Worm (Caenorhabditis elegans) whole organism, midembryonic: Measurements from ENCODE around the gene ZK121.2.

ENCODE experiments used
- T22C8.4 ChIP-seq: fragments of 200-800 bp; sonication (Bioruptor generic); IDR thresholded peaks from 2 replicates; pipeline ENCODE4 v1.3.6; 2022; ENCODE audit warnings: missing genetic modification characterization, missing compliant biosample characterization
- cog-1 ChIP-seq: sonication (generic microtip); optimal IDR thresholded peaks from 2 replicates; lab custom pipeline; 2016; ENCODE audit warnings: missing genetic modification characterization, missing compliant biosample characterization
- flt-1 ChIP-seq: fragments of 200-800 bp; sonication (Bioruptor generic); IDR thresholded peaks from 2 replicates; pipeline ENCODE4 v1.3.6; 2022; ENCODE audit warnings: missing genetic modification characterization, missing compliant biosample characterization
- klf-2 ChIP-seq: fragments of 200-800 bp; sonication (Bioruptor generic); conservative IDR thresholded peaks from 2 replicates; pipeline ENCODE4 v1.3.6; 2022; ENCODE audit warnings: missing genetic modification reagents, missing genetic modification characterization, missing compliant biosample characterization
- med-1 ChIP-seq: sonication (generic microtip); optimal IDR thresholded peaks from 2 replicates; lab custom pipeline; 2017; ENCODE audit warnings: missing genetic modification characterization, mild to moderate bottlenecking, missing compliant biosample characterization, antibody characterized with exemption, missing genetic modification reagents; ENCODE audit not compliant: insufficient read depth
- ref-1 ChIP-seq: fragments of 200-800 bp; sonication (Bioruptor generic); conservative IDR thresholded peaks from 2 replicates; pipeline ENCODE4 v1.3.6; 2022; ENCODE audit warnings: missing genetic modification reagents, missing genetic modification characterization, missing compliant biosample characterization
- tab-1 ChIP-seq: fragments of 200-800 bp; sonication (Bioruptor generic); IDR thresholded peaks from 2 replicates; pipeline ENCODE4 v1.3.6; 2022; ENCODE audit warnings: missing genetic modification characterization, missing compliant biosample characterization
- ztf-23 ChIP-seq: fragments of 200-800 bp; sonication (Bioruptor generic); IDR thresholded peaks from 2 replicates; pipeline ENCODE4 v1.3.6; 2022; ENCODE audit warnings: missing genetic modification reagents, missing genetic modification characterization, missing compliant biosample characterization
- ztf-29 ChIP-seq: fragments of 200-800 bp; sonication (Bioruptor generic); IDR thresholded peaks from 2 replicates; pipeline ENCODE4 v1.3.6; 2022; ENCODE audit warnings: missing genetic modification reagents, missing genetic modification characterization, missing compliant biosample characterization

The ZK121.2 gene

DNA sequence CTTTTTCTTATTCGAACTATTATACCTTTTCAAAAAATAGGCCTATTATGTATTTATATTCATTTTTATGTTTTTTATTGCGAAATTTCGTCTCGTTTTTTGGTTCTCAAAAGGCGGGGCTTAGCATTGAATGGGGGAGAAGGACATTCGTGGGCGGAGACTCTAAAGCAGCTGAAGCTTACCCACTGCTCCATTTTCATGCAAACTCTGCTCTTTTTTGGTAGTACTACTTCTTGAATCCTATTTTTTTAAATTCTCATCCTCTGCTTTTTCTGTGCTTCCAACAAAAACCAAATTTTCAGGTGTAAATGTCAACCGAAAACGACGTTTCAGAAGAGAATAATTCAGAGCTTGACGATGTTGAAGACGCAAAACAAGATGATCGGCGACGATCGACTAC is at the start of gene ZK121.2:
ZK121.2 (plus strand) TSS at position 301 of the 400 bp plus-strand sequence.
- TF ChIP-seq ref-1 (GFP tag; lab: Robert Waterston, UW) (no peak), med-1 (GFP tag; lab: Kevin White, UChicago) (no peak), klf-2 (GFP tag; lab: Robert Waterston, UW) (no peak)

DNA sequence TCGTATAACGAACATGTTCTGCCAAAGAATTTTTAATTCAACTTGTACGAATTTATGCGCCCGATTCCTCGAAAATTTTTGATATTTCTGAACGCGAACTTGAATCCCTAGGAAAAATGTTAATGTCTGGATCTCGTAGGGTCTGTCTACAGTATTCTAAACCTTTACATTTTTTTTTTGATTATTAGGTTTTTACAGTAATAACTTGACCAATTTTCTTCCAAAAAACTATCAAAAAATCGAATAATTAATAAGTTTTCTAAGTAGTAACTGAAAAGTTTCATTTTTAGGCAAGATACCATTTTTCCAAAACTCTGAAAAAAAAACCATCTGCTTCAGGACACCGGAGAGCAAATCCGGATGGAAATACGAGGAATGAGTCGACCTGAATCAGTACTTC is 47.2 kb upstream of the ZK121.2 start:
- TF ChIP-seq ztf-29 (no peak), tab-1 (GFP tag; lab: Robert Waterston, UW) (no peak), klf-2 (GFP tag; lab: Robert Waterston, UW) (no peak), ztf-23 (no peak), cog-1 (tag; lab: Kevin White, UChicago) (no peak), med-1 (GFP tag; lab: Kevin White, UChicago) (no peak), flt-1 (GFP tag; lab: Robert Waterston, UW) (no peak), T22C8.4 (GFP tag; lab: Robert Waterston, UW) (no peak), ref-1 (GFP tag; lab: Robert Waterston, UW) (no peak)

DNA sequence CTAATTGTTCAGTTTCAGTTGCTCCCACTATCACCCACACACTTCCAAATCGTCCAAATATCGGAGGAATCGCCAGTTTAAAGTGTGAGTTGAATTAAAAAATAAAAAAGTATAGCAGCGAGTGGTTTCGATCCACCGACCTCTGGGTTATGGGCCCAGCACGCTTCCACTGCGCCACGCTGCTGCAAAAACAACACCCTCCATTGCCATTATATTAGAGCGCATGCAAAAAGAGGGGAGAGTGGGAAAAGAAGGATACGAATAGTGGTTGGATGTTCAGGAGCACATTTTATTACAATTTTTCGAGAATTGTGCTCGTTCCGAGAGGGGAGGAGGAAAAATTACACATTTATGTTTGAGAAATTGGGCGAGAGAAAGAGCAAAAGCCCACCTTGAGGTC is 46.6 kb upstream of the ZK121.2 start:
- peak; percentile 71 for TF ChIP-seq med-1 (GFP tag; lab: Kevin White, UChicago)
- TF ChIP-seq T22C8.4 (GFP tag; lab: Robert Waterston, UW): peak; percentile 94
- peak; percentile 95 for TF ChIP-seq tab-1 (GFP tag; lab: Robert Waterston, UW)
- TF ChIP-seq ztf-23: peak; percentile 95
- peak; percentile 88 for TF ChIP-seq ref-1 (GFP tag; lab: Robert Waterston, UW)
- peak; percentile 96 for TF ChIP-seq flt-1 (GFP tag; lab: Robert Waterston, UW)
- peak; percentile 78 for TF ChIP-seq cog-1 (tag; lab: Kevin White, UChicago)
- peak; percentile 95 for TF ChIP-seq ztf-29
- peak; percentile 92 for TF ChIP-seq klf-2 (GFP tag; lab: Robert Waterston, UW)

DNA sequence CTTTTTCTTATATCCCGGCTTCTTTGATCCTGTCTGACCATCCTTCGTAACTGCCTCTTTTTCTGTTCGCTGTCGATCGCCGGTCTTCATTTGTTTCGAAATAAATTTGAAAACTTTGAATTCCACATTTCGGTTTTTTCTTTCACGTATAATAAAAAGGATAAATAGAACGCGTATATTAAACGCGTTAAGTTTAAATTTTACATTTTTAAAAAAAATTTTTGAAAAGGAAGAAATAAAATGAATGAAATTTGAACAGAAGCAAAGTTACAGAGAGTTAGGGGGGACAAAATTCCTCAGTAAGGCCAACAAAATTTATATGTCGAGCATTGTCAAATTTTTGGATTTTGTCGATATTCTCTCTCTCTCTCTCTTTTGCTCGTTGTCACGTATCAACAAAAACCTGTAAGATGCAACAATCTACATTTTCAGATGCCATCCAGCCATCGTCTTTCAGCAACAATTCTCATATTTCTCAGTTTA is 39.7 kb upstream of the ZK121.2 start, which contains the start of the genes T15B12.2 and F52C9.5:
T15B12.2 (minus strand) TSS at position 101 of the 483 bp plus-strand sequence.
F52C9.5 (plus strand) TSS at position 433 of the 483 bp plus-strand sequence.
- TF ChIP-seq cog-1 (tag; lab: Kevin White, UChicago): no peak
- TF ChIP-seq klf-2 (GFP tag; lab: Robert Waterston, UW): no peak
- no peak for TF ChIP-seq tab-1 (GFP tag; lab: Robert Waterston, UW)
- TF ChIP-seq flt-1 (GFP tag; lab: Robert Waterston, UW): no peak
- TF ChIP-seq ztf-29: no peak
- TF ChIP-seq ztf-23: no peak
- no peak for TF ChIP-seq ref-1 (GFP tag; lab: Robert Waterston, UW)
- TF ChIP-seq T22C8.4 (GFP tag; lab: Robert Waterston, UW): no peak

DNA sequence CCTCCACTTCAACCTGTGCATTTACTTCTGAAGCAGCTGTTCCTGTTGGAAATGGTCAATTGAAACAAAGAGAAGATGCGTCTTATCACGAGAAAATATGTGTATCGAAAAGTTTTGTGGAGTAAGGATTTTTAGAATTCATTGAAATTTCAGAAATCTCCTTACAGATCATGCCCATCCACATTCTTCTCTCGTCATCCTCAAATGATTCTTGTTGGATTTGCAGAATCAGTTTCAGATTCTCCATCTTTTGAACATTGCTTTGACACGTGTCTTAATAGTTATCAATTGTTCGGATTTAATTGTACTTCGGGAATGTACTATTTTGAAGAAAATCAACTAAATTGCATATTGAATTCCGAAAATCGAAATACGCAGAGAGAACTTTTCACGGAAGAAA is 37.4 kb upstream of the ZK121.2 start:
- TF ChIP-seq T22C8.4 (GFP tag; lab: Robert Waterston, UW) (no peak), tab-1 (GFP tag; lab: Robert Waterston, UW) (no peak), ztf-29 (no peak), med-1 (GFP tag; lab: Kevin White, UChicago) (no peak), ref-1 (GFP tag; lab: Robert Waterston, UW) (no peak), flt-1 (GFP tag; lab: Robert Waterston, UW) (no peak), ztf-23 (no peak), cog-1 (tag; lab: Kevin White, UChicago) (no peak), klf-2 (GFP tag; lab: Robert Waterston, UW) (no peak)

DNA sequence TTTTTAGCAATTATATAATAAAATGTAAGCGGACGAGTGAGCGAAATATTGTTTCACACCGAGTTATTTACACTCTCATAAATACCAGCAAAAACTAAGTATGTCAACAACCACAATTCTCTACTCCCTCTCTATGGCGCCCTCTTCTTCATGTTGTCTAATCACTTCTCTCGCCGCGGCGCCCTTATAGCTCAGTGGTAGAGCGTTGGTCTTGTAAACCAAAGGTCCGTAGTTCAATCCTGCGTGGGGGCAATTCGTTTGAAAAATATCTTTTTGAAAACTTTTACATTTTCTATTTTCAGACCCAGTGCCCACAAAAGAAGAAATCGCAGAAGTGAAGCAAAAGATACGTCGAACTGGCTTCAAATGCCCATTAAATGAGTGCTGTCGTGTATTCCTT is 35.8 kb upstream of the ZK121.2 start:
- TF ChIP-seq med-1 (GFP tag; lab: Kevin White, UChicago): no peak
- TF ChIP-seq ref-1 (GFP tag; lab: Robert Waterston, UW): peak; percentile 67
- TF ChIP-seq ztf-23: peak; percentile 92
- peak; percentile 85 for TF ChIP-seq tab-1 (GFP tag; lab: Robert Waterston, UW)
- TF ChIP-seq T22C8.4 (GFP tag; lab: Robert Waterston, UW): peak; percentile 77; the same call in 1 of the 2 replicates
- peak; percentile 74 for TF ChIP-seq flt-1 (GFP tag; lab: Robert Waterston, UW)
- peak; percentile 92 for TF ChIP-seq klf-2 (GFP tag; lab: Robert Waterston, UW)
- TF ChIP-seq cog-1 (tag; lab: Kevin White, UChicago): peak; percentile 49
- TF ChIP-seq ztf-29: peak; percentile 77

DNA sequence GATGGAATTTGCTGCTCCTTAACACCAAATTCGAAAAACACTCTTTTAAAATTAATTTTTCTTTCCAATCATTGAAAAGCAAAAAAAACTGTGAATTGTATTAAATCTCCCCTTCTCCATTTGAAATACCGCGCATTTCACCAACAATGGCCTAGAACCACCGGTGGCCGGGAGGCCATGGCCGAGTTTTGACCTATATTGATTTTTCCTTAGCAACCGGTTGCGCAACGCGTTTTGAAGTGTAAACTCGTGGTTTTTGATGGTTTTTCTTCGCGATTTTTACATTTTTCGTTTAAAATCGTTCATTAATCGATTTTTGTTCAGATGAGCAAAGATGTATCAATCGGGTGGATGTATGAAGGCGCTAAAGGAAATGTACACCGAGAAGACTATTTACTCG is 33.2 kb upstream of the ZK121.2 start, which contains the start of gene mog-3:
mog-3 (plus strand) TSS at position 319 of the 400 bp plus-strand sequence.
- TF ChIP-seq ref-1 (GFP tag; lab: Robert Waterston, UW) (no peak), klf-2 (GFP tag; lab: Robert Waterston, UW) (peak; percentile 61; the same call in 1 of the 2 replicates), cog-1 (tag; lab: Kevin White, UChicago) (no peak), med-1 (GFP tag; lab: Kevin White, UChicago) (no peak), ztf-23 (peak; percentile 76), T22C8.4 (GFP tag; lab: Robert Waterston, UW) (peak; percentile 94), flt-1 (GFP tag; lab: Robert Waterston, UW) (peak; percentile 15; the same call in 1 of the 2 replicates), tab-1 (GFP tag; lab: Robert Waterston, UW) (no peak), ztf-29 (no peak)

DNA sequence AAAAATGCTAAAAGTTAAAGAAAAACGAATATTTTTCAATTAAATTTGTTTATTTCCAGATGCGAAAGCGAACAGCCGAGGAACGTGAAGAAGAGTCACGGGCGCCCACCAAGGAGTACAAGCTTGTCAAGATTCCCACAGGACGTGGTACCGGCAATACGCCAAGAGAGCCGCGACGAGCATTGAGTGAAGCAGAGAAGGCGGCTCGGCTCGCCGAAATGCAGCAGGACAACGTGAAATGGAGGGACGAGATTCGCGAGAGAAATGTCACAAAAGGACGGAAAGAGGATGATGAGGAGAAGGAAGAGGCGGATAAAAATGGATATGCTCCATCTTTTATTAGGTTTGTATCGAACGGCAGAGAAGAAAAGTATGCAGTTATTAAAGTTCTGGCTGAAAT is 31.1 kb upstream of the ZK121.2 start:
- TF ChIP-seq T22C8.4 (GFP tag; lab: Robert Waterston, UW) (no peak), klf-2 (GFP tag; lab: Robert Waterston, UW) (no peak), ztf-29 (no peak), tab-1 (GFP tag; lab: Robert Waterston, UW) (no peak), cog-1 (tag; lab: Kevin White, UChicago) (no peak), ref-1 (GFP tag; lab: Robert Waterston, UW) (no peak), ztf-23 (no peak), med-1 (GFP tag; lab: Kevin White, UChicago) (no peak), flt-1 (GFP tag; lab: Robert Waterston, UW) (no peak)

DNA sequence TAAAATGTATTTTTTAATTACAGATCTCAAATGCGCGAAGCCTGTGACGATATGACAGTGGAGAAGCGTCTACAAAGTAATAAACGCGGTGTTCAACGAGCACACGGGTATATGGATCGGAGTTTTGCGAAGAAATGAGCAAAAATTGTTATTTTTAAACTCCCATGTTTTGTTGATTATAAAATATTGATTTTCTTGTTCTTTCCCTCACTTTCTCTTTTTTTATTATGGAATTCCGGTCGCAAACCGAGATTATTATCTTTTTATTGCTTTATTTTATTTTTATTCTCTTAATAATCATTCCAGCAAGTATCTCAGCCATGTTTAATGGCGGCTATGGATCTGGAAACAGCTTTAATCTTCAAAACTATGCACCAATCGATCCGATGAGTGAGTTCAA is 30.5 kb upstream of the ZK121.2 start, which contains the start of gene pqe-1:
pqe-1 (plus strand) TSS at position 301 of the 400 bp plus-strand sequence.
- TF ChIP-seq T22C8.4 (GFP tag; lab: Robert Waterston, UW) (no peak), ztf-29 (no peak), flt-1 (GFP tag; lab: Robert Waterston, UW) (no peak), tab-1 (GFP tag; lab: Robert Waterston, UW) (no peak), med-1 (GFP tag; lab: Kevin White, UChicago) (no peak), cog-1 (tag; lab: Kevin White, UChicago) (no peak), ztf-23 (no peak), klf-2 (GFP tag; lab: Robert Waterston, UW) (no peak), ref-1 (GFP tag; lab: Robert Waterston, UW) (no peak)
